Worm (Caenorhabditis elegans) whole organism, L4 larva: Measurements from ENCODE around the gene C02F5.13.

ENCODE experiments used
- F10B5.3 ChIP-seq: sonication (generic microtip); optimal IDR thresholded peaks from 2 replicates; lab custom pipeline; 2016; ENCODE audit warnings: mild to moderate bottlenecking, missing genetic modification characterization, missing compliant biosample characterization
- daf-19 ChIP-seq: fragments of 200-800 bp; sonication (Bioruptor generic); conservative IDR thresholded peaks from 2 replicates; pipeline ENCODE4 v1.3.6; 2022; ENCODE audit warnings: missing genetic modification characterization, missing compliant biosample characterization
- fkh-10 ChIP-seq: fragments of 150-350 bp; optimal IDR thresholded peaks from 2 replicates; lab custom pipeline; 2014; ENCODE audit warnings: missing biosample characterization, missing genetic modification reagents, missing genetic modification characterization
- lim-7 ChIP-seq: fragments of 200-800 bp; sonication (Bioruptor generic); IDR thresholded peaks from 2 replicates; pipeline ENCODE4 v1.3.6; 2022; ENCODE audit warnings: missing genetic modification characterization, missing compliant biosample characterization
- lin-13 ChIP-seq: fragments of 150-350 bp; optimal IDR thresholded peaks from 2 replicates; lab custom pipeline; 2014; ENCODE audit warnings: missing biosample characterization, missing genetic modification reagents, missing genetic modification characterization
- mdt-29 ChIP-seq: fragments of 200-800 bp; sonication (Bioruptor generic); IDR thresholded peaks from 2 replicates; pipeline ENCODE4 v1.3.6; 2022; ENCODE audit warnings: missing genetic modification reagents, missing genetic modification characterization, missing compliant biosample characterization
- rbr-2 ChIP-seq: sonication (generic microtip); optimal IDR thresholded peaks from 2 replicates; lab custom pipeline; 2016; ENCODE audit warnings: missing genotype, missing genetic modification characterization, missing compliant biosample characterization
- set-16 ChIP-seq: fragments of 200-800 bp; sonication (Bioruptor generic); IDR thresholded peaks from 2 replicates; pipeline ENCODE4 v1.3.6; 2022; ENCODE audit warnings: missing genetic modification reagents, missing genetic modification characterization, missing compliant biosample characterization
- tra-1 ChIP-seq: fragments of 200-800 bp; sonication (Bioruptor generic); IDR thresholded peaks from 2 replicates; pipeline ENCODE4 v1.3.6; 2022; ENCODE audit warnings: missing genetic modification reagents, missing genetic modification characterization, missing compliant biosample characterization

ce11 chrIII:8283525-8283924 is 36.4 kb downstream of the C02F5.13 start:
- no peak for TF ChIP-seq mdt-29 (GFP tag; lab: Robert Waterston, UW)
- TF ChIP-seq F10B5.3 (tag; lab: Kevin White, UChicago): no peak
- no peak for TF ChIP-seq lin-13
- no peak for TF ChIP-seq set-16
- TF ChIP-seq tra-1 (GFP tag; lab: Robert Waterston, UW): no peak
- no peak for TF ChIP-seq rbr-2
- no peak for TF ChIP-seq daf-19 (GFP tag; lab: Robert Waterston, UW)
- TF ChIP-seq lim-7: no peak
- TF ChIP-seq fkh-10 (GFP tag; lab: Kevin White, UChicago): no peak
